Fruit fly (Drosophila melanogaster) Kc167 (cell line): ENCODE results near the gene CG1638.

Experiments
- Myc ChIP-seq: fragments of >200 bp; optimal IDR thresholded peaks from 2 replicates; lab custom pipeline; 2017; ENCODE audit warnings: missing external identifiers
- Sin3A ChIP-seq: fragments of >200 bp; optimal IDR thresholded peaks from 2 replicates; lab custom pipeline; 2018; ENCODE audit warnings: missing external identifiers
- h ChIP-seq: fragments of >200 bp; optimal IDR thresholded peaks from 3 replicates; lab custom pipeline; 2018; ENCODE audit warnings: missing external identifiers
- psq ChIP-seq: fragments of >200 bp; optimal IDR thresholded peaks from 2 replicates; lab custom pipeline; 2017; ENCODE audit warnings: missing external identifiers

DNA sequence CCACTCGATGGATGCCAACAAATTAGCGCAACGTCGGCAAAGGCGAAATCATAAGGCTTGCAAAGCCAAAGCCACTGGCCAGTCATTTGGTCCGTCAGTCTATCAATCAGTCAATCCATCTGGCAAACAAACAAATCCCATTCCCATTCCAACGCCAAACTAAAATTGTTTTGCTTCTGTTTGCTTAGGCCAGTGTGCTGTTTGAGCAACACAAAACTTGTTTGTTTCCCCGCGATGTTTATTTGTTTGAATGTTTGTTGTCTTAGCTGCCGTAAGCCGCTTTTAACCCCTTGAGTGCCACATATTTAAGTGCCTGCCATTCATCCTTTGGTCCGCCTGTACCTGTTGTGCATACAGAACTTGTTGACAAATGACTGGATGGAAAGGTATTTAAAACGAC is 39.5 kb upstream of the CG1638 start:
- TF ChIP-seq psq (lab: Kevin White, UChicago) (no peak), Sin3A (lab: Kevin White, UChicago) (no peak), Myc (no peak), h (lab: Kevin White, UChicago) (no peak)
